Fruit fly (Drosophila melanogaster) whole organism, embryonic: ENCODE data around the gene Drsl2.
A peak's percentile ranks its signal among the peaks of the same experiment; 100 is the strongest.

ENCODE experiments used
- B-H1 ChIP-seq: fragments of 200-800 bp; sonication (Bioruptor generic); IDR thresholded peaks from 3 replicates; pipeline ENCODE4 v1.3.6; 2022; ENCODE audit warnings: missing biosample characterization, missing genetic modification characterization
- B-H2 ChIP-seq: fragments of 200-800 bp; sonication (Bioruptor generic); optimal IDR thresholded peaks from 2 replicates; lab custom pipeline; 2018; ENCODE audit warnings: missing biosample characterization, mild to moderate bottlenecking, missing genetic modification characterization
- Bteb2 ChIP-seq: fragments of 200-800 bp; sonication (Bioruptor generic); optimal IDR thresholded peaks from 2 replicates; lab custom pipeline; 2016; ENCODE audit warnings: missing biosample characterization, missing genetic modification characterization
- CG10267 ChIP-seq: fragments of 200-800 bp; sonication (Bioruptor generic); optimal IDR thresholded peaks from 2 replicates; lab custom pipeline; 2018; ENCODE audit warnings: missing biosample characterization, mild to moderate bottlenecking, missing genetic modification characterization, moderate library complexity
- CG11093 ChIP-seq: fragments of 200-800 bp; sonication (Bioruptor generic); IDR thresholded peaks from 3 replicates; pipeline ENCODE4 v1.3.6; 2022; ENCODE audit warnings: missing biosample characterization, missing genetic modification characterization
- CG12071 ChIP-seq: fragments of 200-800 bp; sonication (Bioruptor generic); optimal IDR thresholded peaks from 3 replicates; lab custom pipeline; 2018; ENCODE audit warnings: missing biosample characterization, mild to moderate bottlenecking, missing genetic modification characterization
- CG12942 ChIP-seq: fragments of 200-800 bp; sonication (Bioruptor generic); optimal IDR thresholded peaks from 3 replicates; lab custom pipeline; 2016; ENCODE audit warnings: missing biosample characterization, missing genetic modification characterization
- CG13624 ChIP-seq: fragments of 200-800 bp; sonication (Bioruptor generic); optimal IDR thresholded peaks from 2 replicates; lab custom pipeline; 2016; ENCODE audit warnings: missing biosample characterization, missing genetic modification characterization
- CG14667 ChIP-seq: fragments of 200-800 bp; sonication (Bioruptor generic); IDR thresholded peaks from 2 replicates; pipeline ENCODE4 v1.3.6; 2022; ENCODE audit warnings: missing biosample characterization, missing genetic modification characterization
- CG14710 ChIP-seq: fragments of 200-800 bp; sonication (Bioruptor generic); optimal IDR thresholded peaks from 3 replicates; lab custom pipeline; 2019; ENCODE audit warnings: missing biosample characterization, mild to moderate bottlenecking, missing genetic modification characterization, moderate library complexity
- CG15696 ChIP-seq: fragments of 200-800 bp; sonication (Bioruptor generic); optimal IDR thresholded peaks from 2 replicates; lab custom pipeline; 2019; ENCODE audit warnings: missing biosample characterization, mild to moderate bottlenecking, missing genetic modification characterization, moderate library complexity
- CG16813 ChIP-seq: fragments of 200-800 bp; sonication (Bioruptor generic); IDR thresholded peaks from 3 replicates; pipeline ENCODE4 v1.3.6; 2022; ENCODE audit warnings: missing biosample characterization, missing genetic modification characterization; ENCODE audit not compliant: partially characterized antibody
- CG1832 ChIP-seq: fragments of 200-800 bp; sonication (Bioruptor generic); optimal IDR thresholded peaks from 2 replicates; lab custom pipeline; 2017; ENCODE audit warnings: missing biosample characterization, mild to moderate bottlenecking, missing genetic modification characterization, inconsistent platforms
- CG2202 ChIP-seq: fragments of 200-800 bp; sonication (Bioruptor generic); optimal IDR thresholded peaks from 2 replicates; lab custom pipeline; 2018; ENCODE audit warnings: missing biosample characterization, mild to moderate bottlenecking, missing genetic modification characterization
- CG30403 ChIP-seq: fragments of 200-800 bp; sonication (Bioruptor generic); optimal IDR thresholded peaks from 3 replicates; lab custom pipeline; 2016; ENCODE audit warnings: missing biosample characterization, missing genetic modification characterization
- CG3281 ChIP-seq: fragments of 200-800 bp; sonication (Bioruptor generic); optimal IDR thresholded peaks from 3 replicates; lab custom pipeline; 2017; ENCODE audit warnings: missing biosample characterization, mild to moderate bottlenecking, missing genetic modification characterization
- Dek ChIP-seq: fragments of 200-800 bp; sonication (Bioruptor generic); optimal IDR thresholded peaks from 3 replicates; lab custom pipeline; 2019; ENCODE audit warnings: missing biosample characterization, mild to moderate bottlenecking, missing genetic modification characterization, moderate library complexity
- E2f2 ChIP-seq: fragments of 200-800 bp; sonication (Bioruptor generic); IDR thresholded peaks from 2 replicates; pipeline ENCODE4 v1.3.6; 2022; ENCODE audit warnings: missing biosample characterization, missing genetic modification characterization
- Fer3 ChIP-seq: fragments of 200-800 bp; sonication (Bioruptor generic); optimal IDR thresholded peaks from 2 replicates; lab custom pipeline; 2018; ENCODE audit warnings: missing biosample characterization, mild to moderate bottlenecking, missing genetic modification characterization, moderate library complexity
- Gsc ChIP-seq: fragments of 200-800 bp; sonication (Bioruptor generic); IDR thresholded peaks from 2 replicates; pipeline ENCODE4 v1.3.6; 2022; ENCODE audit warnings: missing biosample characterization, missing genetic modification characterization
- Hmr ChIP-seq: fragments of 200-800 bp; sonication (Bioruptor generic); optimal IDR thresholded peaks from 3 replicates; lab custom pipeline; 2017; ENCODE audit warnings: mild to moderate bottlenecking, missing biosample characterization, missing genetic modification reagents, missing genetic modification characterization
- MESR4 ChIP-seq: fragments of 200-800 bp; sonication (Bioruptor generic); optimal IDR thresholded peaks from 2 replicates; lab custom pipeline; 2018; ENCODE audit warnings: missing biosample characterization, mild to moderate bottlenecking, missing genetic modification characterization, moderate library complexity
- Mes4 ChIP-seq: fragments of 200-800 bp; sonication (Bioruptor generic); optimal IDR thresholded peaks from 2 replicates; lab custom pipeline; 2016; ENCODE audit warnings: missing biosample characterization, missing genetic modification characterization
- NK7.1 ChIP-seq: fragments of 200-800 bp; sonication (Bioruptor generic); optimal IDR thresholded peaks from 3 replicates; lab custom pipeline; 2016; ENCODE audit warnings: missing biosample characterization, missing genetic modification characterization
- Ravus ChIP-seq: fragments of 200-800 bp; sonication (Bioruptor generic); IDR thresholded peaks from 2 replicates; pipeline ENCODE4 v1.3.6; 2022; ENCODE audit warnings: missing biosample characterization, missing genetic modification characterization
- Sox100B ChIP-seq: fragments of 200-800 bp; sonication (Bioruptor generic); optimal IDR thresholded peaks from 3 replicates; lab custom pipeline; 2018; ENCODE audit warnings: missing biosample characterization, mild to moderate bottlenecking, missing genetic modification characterization
- al ChIP-seq: fragments of 200-800 bp; sonication (Bioruptor generic); IDR thresholded peaks from 2 replicates; pipeline ENCODE4 v1.3.6; 2022; ENCODE audit warnings: missing biosample characterization, missing genetic modification characterization
- ato ChIP-seq: fragments of 200-800 bp; sonication (Bioruptor generic); IDR thresholded peaks from 2 replicates; pipeline ENCODE4 v1.3.6; 2022; ENCODE audit warnings: missing biosample characterization, missing genetic modification characterization; ENCODE audit not compliant: partially characterized antibody
- chif ChIP-seq, 2 experiments: fragments of 200-800 bp; sonication (Bioruptor generic); optimal IDR thresholded peaks; 3 replicates each; lab custom pipeline; 2016; ENCODE audit warnings: missing biosample characterization in 2 of 2, missing genetic modification characterization in 2 of 2
- danr ChIP-seq: fragments of 200-800 bp; sonication (Bioruptor generic); IDR thresholded peaks from 2 replicates; pipeline ENCODE4 v1.3.6; 2022; ENCODE audit warnings: missing biosample characterization, missing genetic modification characterization
- dysf ChIP-seq: fragments of 200-800 bp; sonication (Bioruptor generic); IDR thresholded peaks from 3 replicates; pipeline ENCODE4 v1.3.6; 2022; ENCODE audit warnings: missing biosample characterization, missing genetic modification characterization
- en ChIP-seq: fragments of 200-800 bp; sonication (Bioruptor generic); optimal IDR thresholded peaks from 2 replicates; lab custom pipeline; 2016; ENCODE audit warnings: missing biosample characterization, missing genetic modification characterization
- eve ChIP-seq, 2 experiments: fragments of >200 bp; optimal IDR thresholded peaks; 2 replicates each; lab custom pipeline; 2017; ENCODE audit warnings: missing biosample characterization in 2 of 2, missing genetic modification characterization in 2 of 2
- fru ChIP-seq: fragments of >200 bp; optimal IDR thresholded peaks from 2 replicates; lab custom pipeline; 2017
- gsb-n ChIP-seq: fragments of 200-800 bp; sonication (Bioruptor generic); optimal IDR thresholded peaks from 3 replicates; lab custom pipeline; 2018; ENCODE audit warnings: missing biosample characterization, mild to moderate bottlenecking, missing genetic modification characterization
- hkb ChIP-seq, 2 experiments: fragments of 200-800 bp in 1 of 2; fragments of >200 bp in 1 of 2; sonication (Bioruptor generic) in 1 of 2; IDR thresholded peaks in 1 of 2; optimal IDR thresholded peaks in 1 of 2; 2 replicates each; pipeline versions ENCODE4 v1.3.6 to Lab custom; 2017 to 2022; ENCODE audit warnings: missing biosample characterization in 1 of 2, missing genetic modification characterization in 1 of 2
- knrl ChIP-seq: fragments of 200-800 bp; sonication (Bioruptor generic); IDR thresholded peaks from 3 replicates; pipeline ENCODE4 v1.3.6; 2022; ENCODE audit warnings: missing biosample characterization, missing genetic modification characterization; ENCODE audit not compliant: partially characterized antibody
- lab ChIP-seq: fragments of 200-800 bp; sonication (Bioruptor generic); optimal IDR thresholded peaks from 3 replicates; lab custom pipeline; 2017; ENCODE audit warnings: missing biosample characterization, missing genetic modification characterization, mild to moderate bottlenecking, moderate library complexity, missing genetic modification reagents
- nmo ChIP-seq: fragments of 200-800 bp; sonication (Bioruptor generic); optimal IDR thresholded peaks from 2 replicates; lab custom pipeline; 2018; ENCODE audit warnings: missing biosample characterization, mild to moderate bottlenecking, missing genetic modification characterization, moderate library complexity
- nom ChIP-seq: fragments of 200-800 bp; sonication (Bioruptor generic); optimal IDR thresholded peaks from 2 replicates; lab custom pipeline; 2017; ENCODE audit warnings: missing biosample characterization, missing genetic modification characterization, mild to moderate bottlenecking, moderate library complexity, missing genetic modification reagents
- onecut ChIP-seq: fragments of 200-800 bp; sonication (Bioruptor generic); IDR thresholded peaks from 2 replicates; pipeline ENCODE4 v1.3.6; 2022; ENCODE audit warnings: missing biosample characterization, missing genetic modification characterization
- phol ChIP-seq: fragments of 200-800 bp; sonication (Bioruptor generic); optimal IDR thresholded peaks from 3 replicates; lab custom pipeline; 2018; ENCODE audit warnings: missing biosample characterization, mild to moderate bottlenecking, missing genetic modification characterization, moderate library complexity
- repo ChIP-seq: fragments of 200-800 bp; sonication (Bioruptor generic); optimal IDR thresholded peaks from 2 replicates; lab custom pipeline; 2016; ENCODE audit warnings: missing biosample characterization, missing genetic modification characterization
- sisA ChIP-seq: fragments of 200-800 bp; sonication (Bioruptor generic); IDR thresholded peaks from 2 replicates; pipeline ENCODE4 v1.3.6; 2022; ENCODE audit warnings: missing biosample characterization, missing genetic modification characterization
- slou ChIP-seq: fragments of 200-800 bp; sonication (Bioruptor generic); optimal IDR thresholded peaks from 3 replicates; lab custom pipeline; 2016; ENCODE audit warnings: missing biosample characterization, missing genetic modification characterization
- sna ChIP-seq: fragments of 200-800 bp; sonication (Bioruptor generic); IDR thresholded peaks from 2 replicates; pipeline ENCODE4 v1.3.6; 2022; ENCODE audit warnings: missing biosample characterization, missing genetic modification characterization; ENCODE audit not compliant: partially characterized antibody
- so ChIP-seq: fragments of 200-800 bp; sonication (Bioruptor generic); IDR thresholded peaks from 3 replicates; pipeline ENCODE4 v1.3.6; 2022; ENCODE audit warnings: missing biosample characterization, missing genetic modification characterization
- sob ChIP-seq: fragments of 200-800 bp; sonication (Bioruptor generic); IDR thresholded peaks from 2 replicates; pipeline ENCODE4 v1.3.6; 2022; ENCODE audit warnings: missing biosample characterization, missing genetic modification characterization
- ssp ChIP-seq: fragments of 200-800 bp; sonication (Bioruptor generic); IDR thresholded peaks from 2 replicates; pipeline ENCODE4 v1.3.6; 2022; ENCODE audit warnings: missing biosample characterization, missing genetic modification characterization
- zen2 ChIP-seq: fragments of 200-800 bp; sonication (Bioruptor generic); IDR thresholded peaks from 3 replicates; pipeline ENCODE4 v1.3.6; 2022; ENCODE audit warnings: missing biosample characterization, missing genetic modification characterization; ENCODE audit not compliant: partially characterized antibody

Gene Drsl2

DNA sequence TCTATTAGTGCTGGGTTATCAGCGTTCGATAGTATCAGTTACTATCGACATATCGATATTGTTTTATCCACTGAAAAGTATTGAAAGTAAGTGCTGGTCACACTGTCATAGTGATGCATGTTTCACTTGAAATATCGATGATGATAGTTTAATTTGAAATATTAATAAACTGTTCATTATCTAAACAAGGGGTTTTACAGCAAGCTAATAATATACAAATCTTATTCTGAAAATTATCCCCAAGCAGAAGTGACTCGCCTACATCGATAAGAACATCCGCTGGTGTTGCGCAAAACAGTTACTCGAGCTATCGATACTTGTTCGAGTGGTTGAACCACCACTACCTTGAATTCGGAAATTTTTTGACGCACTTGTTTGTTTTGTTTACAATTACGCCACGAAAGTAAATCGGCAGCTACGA is 5.1 kb downstream of the Drsl2 start, which contains the start of the genes PIG-C, CG12016 and Dpm2 (continued):
- TF ChIP-seq Sox100B (no peak), knrl (GFP tag; lab: Robert Waterston, UW) (peak; percentile 98), CG2202 (peak; percentile 31), nmo (peak; percentile 88), CG14667 (GFP tag; lab: Robert Waterston, UW) (peak; percentile 60), zen2 (GFP tag; lab: Robert Waterston, UW) (peak; percentile 92), al (GFP tag; lab: Robert Waterston, UW) (peak; percentile 61; the same call in 1 of the 2 replicates), so (no peak), fru (lab: Kevin White, UChicago) (no peak), E2f2 (GFP tag; lab: Robert Waterston, UW) (peak; percentile 56), eve (GFP tag; optimal IDR thresholded peaks at IDR 0.05; lab: Kevin White, UChicago) (no peak), phol (peak; percentile 80), Gsc (no peak), ato (peak; percentile 91), en (GFP tag; lab: Kevin White, UChicago) (peak; percentile 35), sisA (GFP tag; lab: Robert Waterston, UW) (peak; percentile 71), ssp (GFP tag; lab: Robert Waterston, UW) (peak; percentile 67; the same call in 1 of the 2 replicates), nom (GFP tag; lab: Kevin White, UChicago) (peak; percentile 24), Bteb2 (GFP tag; lab: Kevin White, UChicago) (peak; percentile 69), onecut (GFP tag; lab: Robert Waterston, UW) (0 out of 2 replicates have a peak, but pooled peaks have one; percentile 7), Dek (peak; percentile 49), CG13624 (GFP tag; lab: Kevin White, UChicago) (peak; percentile 82), CG30403 (GFP tag; lab: Kevin White, UChicago) (peak; percentile 86), repo (GFP tag; lab: Kevin White, UChicago) (peak; percentile 52), dysf (GFP tag; lab: Robert Waterston, UW) (peak; percentile 71; the same call in 2 of the 3 replicates), slou (GFP tag; lab: Kevin White, UChicago) (no peak), CG16813 (peak; percentile 99), hkb (optimal IDR thresholded peaks at IDR 0.05; lab: Kevin White, UChicago) (no peak), hkb (GFP tag; IDR thresholded peaks at IDR 0.05; lab: Robert Waterston, UW) (no peak), sob (GFP tag; lab: Robert Waterston, UW) (peak; percentile 73), MESR4 (GFP tag; lab: Kevin White, UChicago) (no peak), Ravus (no peak), Fer3 (tag; lab: Kevin White, UChicago) (peak; percentile 56), CG12942 (GFP tag; lab: Kevin White, UChicago) (peak; percentile 42), Hmr (GFP tag; lab: Kevin White, UChicago) (no peak), chif (GFP tag; optimal IDR thresholded peaks at IDR 0.05; lab: Kevin White, UChicago) (peak; percentile 64 to 68), CG12071 (no peak), CG10267 (peak; percentile 75), sna (GFP tag; lab: Robert Waterston, UW) (peak; percentile 97), danr (GFP tag; lab: Robert Waterston, UW) (no peak), B-H1 (GFP tag; lab: Robert Waterston, UW) (peak; percentile 38; the same call in 1 of the 3 replicates), CG15696 (peak; percentile 68), NK7.1 (GFP tag; lab: Kevin White, UChicago) (peak; percentile 26), Mes4 (peak; percentile 41), CG1832 (no peak), CG11093 (0 out of 3 replicates have a peak, but pooled peaks have one; percentile 20), B-H2 (GFP tag; lab: Kevin White, UChicago) (peak; percentile 78), CG14710 (tag; lab: Kevin White, UChicago) (peak; percentile 88), CG3281 (GFP tag; lab: Kevin White, UChicago) (peak; percentile 27), gsb-n (tag; lab: Kevin White, UChicago) (no peak), lab (GFP tag; lab: Kevin White, UChicago) (peak; percentile 68)
